Fruit fly (Drosophila melanogaster): ENCODE results near the gene cona.

The cona gene

DNA sequence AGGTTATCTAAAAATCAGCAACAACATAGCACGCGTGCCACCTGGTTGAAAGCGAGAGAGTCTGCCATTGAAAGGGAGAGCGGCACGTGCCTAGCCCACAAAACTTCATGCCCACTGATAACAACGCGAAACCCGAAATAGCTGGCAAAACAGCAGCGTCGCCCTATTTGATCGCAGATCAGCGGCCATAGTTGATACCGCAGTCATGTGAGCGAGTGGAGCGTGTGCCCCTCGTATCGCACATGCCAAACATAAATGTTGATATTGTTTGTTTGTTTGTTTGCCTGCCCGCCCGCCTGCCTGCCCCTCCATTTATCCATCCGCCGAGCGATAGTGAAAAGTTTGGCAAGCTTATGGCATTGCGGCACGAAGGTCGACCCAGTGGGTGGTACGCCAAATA lies 47.3 kb downstream of the cona start:
- TF ChIP-seq CG8119 (GFP tag; IDR thresholded peaks at IDR 0.05): no peak
- peak; percentile 50 for TF ChIP-seq svp (GFP tag)
- TF ChIP-seq fkh (GFP tag; optimal IDR thresholded peaks at IDR 0.05): peak; percentile 84
- TF ChIP-seq CG9139 (GFP tag; optimal IDR thresholded peaks at IDR 0.05): no peak
- no peak for TF ChIP-seq CG3919 (GFP tag; optimal IDR thresholded peaks at IDR 0.05)

Data from whole organism, prepupa.